Worm (Caenorhabditis elegans) whole organism, L2 larva: ENCODE data around the gene irk-1.

Experiments used
- aly-2 ChIP-seq: fragments of 150-350 bp; optimal IDR thresholded peaks from 2 replicates; lab custom pipeline; 2014; ENCODE audit warnings: missing biosample characterization, missing genetic modification characterization
- ama-1 ChIP-seq: fragments of 150-350 bp; optimal IDR thresholded peaks from 2 replicates; lab custom pipeline; 2018; ENCODE audit warnings: inconsistent platforms
- elt-3 ChIP-seq: sonication (generic microtip); optimal IDR thresholded peaks from 2 replicates; lab custom pipeline; 2017; ENCODE audit warnings: missing biosample characterization, missing genetic modification characterization
- gmeb-1 ChIP-seq: fragments of 150-350 bp; optimal IDR thresholded peaks from 2 replicates; lab custom pipeline; 2014; ENCODE audit warnings: missing biosample characterization, missing genetic modification characterization
- mdl-1 ChIP-seq, 2 experiments: fragments of 150-350 bp in 1 of 2; sonication (generic microtip) in 1 of 2; optimal IDR thresholded peaks; 2 replicates each; lab custom pipeline; 2017; ENCODE audit warnings: missing biosample characterization in 2 of 2, missing genetic modification characterization in 2 of 2
- nhr-11 ChIP-seq: fragments of 150-350 bp; optimal IDR thresholded peaks from 2 replicates; lab custom pipeline; 2014; ENCODE audit warnings: missing biosample characterization, missing genetic modification characterization
- nhr-25 ChIP-seq: fragments of 150-350 bp; sonication (generic microtip); optimal IDR thresholded peaks from 3 replicates; lab custom pipeline; 2014; ENCODE audit warnings: missing biosample characterization, missing genetic modification characterization
- nhr-6 ChIP-seq: fragments of 150-350 bp; optimal IDR thresholded peaks from 2 replicates; lab custom pipeline; 2014; ENCODE audit warnings: missing biosample characterization, missing genetic modification characterization
- nhr-77 ChIP-seq: fragments of 150-350 bp; optimal IDR thresholded peaks from 2 replicates; lab custom pipeline; 2014; ENCODE audit warnings: missing biosample characterization, missing genetic modification characterization
- skn-1 ChIP-seq: sonication (generic microtip); optimal IDR thresholded peaks from 2 replicates; lab custom pipeline; 2017; ENCODE audit warnings: missing biosample characterization, missing genetic modification characterization
- ztf-1 ChIP-seq: fragments of 200-800 bp; sonication (Bioruptor generic); conservative IDR thresholded peaks from 2 replicates; pipeline ENCODE4 v1.3.6; 2022; ENCODE audit warnings: missing genetic modification characterization, missing compliant biosample characterization
- ztf-4 ChIP-seq: fragments of 150-350 bp; optimal IDR thresholded peaks from 2 replicates; lab custom pipeline; 2014; ENCODE audit warnings: missing biosample characterization, missing genetic modification characterization

DNA sequence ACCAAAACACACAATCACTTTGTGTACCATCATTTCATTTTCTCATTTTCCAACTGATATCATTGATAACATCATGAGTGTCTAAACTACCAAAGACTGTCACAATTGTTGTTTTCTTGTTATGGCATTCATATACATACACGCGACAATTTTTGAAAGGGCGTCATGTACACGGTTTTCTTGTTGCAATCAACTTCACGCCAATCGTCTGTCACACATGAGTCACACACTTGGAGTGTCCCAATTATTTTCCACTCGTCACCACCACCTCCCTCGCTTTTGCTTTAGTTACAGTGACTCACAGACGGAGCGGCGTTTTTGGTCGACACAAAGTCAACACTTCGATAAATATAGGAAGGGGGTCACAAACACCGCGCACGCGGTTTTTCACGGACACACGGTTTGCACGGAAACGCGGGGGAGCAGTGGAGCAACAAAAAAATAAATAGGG is 30.0 kb downstream of the irk-1 start:
- no peak for TF ChIP-seq nhr-6 (tag; lab: Kevin White, UChicago)
- TF ChIP-seq nhr-11 (tag; lab: Kevin White, UChicago), result no peak
- TF ChIP-seq aly-2 (tag; lab: Kevin White, UChicago), result no peak
- TF ChIP-seq ztf-4 (tag; lab: Kevin White, UChicago), result no peak
- TF ChIP-seq elt-3 (tag; lab: Kevin White, UChicago), result no peak
- no peak for TF ChIP-seq skn-1 (tag; lab: Kevin White, UChicago)
- peak; percentile 8 for TF ChIP-seq gmeb-1 (tag; lab: Kevin White, UChicago)
- no peak for TF ChIP-seq ztf-1 (GFP tag; lab: Robert Waterston, UW)
- no peak for TF ChIP-seq nhr-77 (tag; lab: Kevin White, UChicago)
- no peak for TF ChIP-seq nhr-25 (tag; lab: Kevin White, UChicago)
- TF ChIP-seq mdl-1 (tag; optimal IDR thresholded peaks at IDR 0.05; lab: Kevin White, UChicago), result peak; percentile 76 to 83
- TF ChIP-seq ama-1 (lab: Kevin White, UChicago), result no peak
